Fruit fly (Drosophila melanogaster): Measurements from ENCODE around the gene fusl.

- no peak for TF ChIP-seq CG8478 (optimal IDR thresholded peaks at IDR 0.05)
- TF ChIP-seq pan (optimal IDR thresholded peaks at IDR 0.05), result no peak
- no peak for TF ChIP-seq usp (GFP tag; optimal IDR thresholded peaks at IDR 0.05)
These were observed 43.6 kb upstream of the fusl start for dm6 chr2L:5381305-5381973.

Measured in whole organism.